Worm (Caenorhabditis elegans) whole organism, L4/young adult: ENCODE measurements around the gene C37E2.3.

Source experiments
- W03F9.2 ChIP-seq: fragments of 150-350 bp; optimal IDR thresholded peaks from 2 replicates; lab custom pipeline; 2014; ENCODE audit warnings: missing biosample characterization, missing genetic modification characterization
- dao-5 ChIP-seq: sonication (generic microtip); optimal IDR thresholded peaks from 2 replicates; lab custom pipeline; 2016; ENCODE audit warnings: missing genotype, missing genetic modification characterization, moderate library complexity, missing compliant biosample characterization
- him-1 ChIP-seq: sonication (generic microtip); optimal IDR thresholded peaks from 2 replicates; lab custom pipeline; 2016; ENCODE audit warnings: missing genotype, missing genetic modification reagents, missing genetic modification characterization, missing compliant biosample characterization

C37E2.3 gene

DNA sequence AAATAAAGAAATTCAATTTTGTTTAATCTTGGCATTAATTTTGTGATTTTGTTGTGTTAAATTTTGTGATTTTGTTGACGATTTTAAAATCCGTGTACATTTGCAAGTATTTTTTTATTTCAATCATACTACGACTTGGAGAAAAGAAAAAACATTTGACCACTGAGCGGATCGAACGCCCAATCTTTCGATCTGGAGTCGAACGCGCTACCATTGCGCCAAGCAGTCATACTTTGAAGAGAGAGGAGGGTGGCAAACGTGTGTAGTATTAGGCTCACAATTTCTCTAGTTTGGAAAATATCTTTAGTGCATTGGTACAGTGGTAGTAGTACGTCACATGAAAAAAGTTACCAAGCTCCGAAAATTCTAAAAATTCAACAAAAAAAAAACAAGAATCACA is 48.5 kb downstream of the C37E2.3 start:
- no peak for TF ChIP-seq him-1 (tag; lab: Kevin White, UChicago)
- TF ChIP-seq dao-5 (tag; lab: Kevin White, UChicago): no peak
- no peak for TF ChIP-seq W03F9.2 (tag; lab: Kevin White, UChicago)
